Worm (Caenorhabditis elegans) whole organism, L1 larva: ENCODE data around the gene K08E4.7.

Experiments
- alr-1 ChIP-seq: fragments of 200-800 bp; sonication (Bioruptor generic); optimal IDR thresholded peaks from 2 replicates; lab custom pipeline; 2018; ENCODE audit warnings: borderline replicate concordance, mild to moderate bottlenecking, missing genetic modification characterization, missing compliant biosample characterization
- aly-2 ChIP-seq: fragments of 150-350 bp; optimal IDR thresholded peaks from 2 replicates; lab custom pipeline; 2014; ENCODE audit warnings: missing biosample characterization, missing genetic modification characterization
- ces-1 ChIP-seq: fragments of 150-350 bp; optimal IDR thresholded peaks from 2 replicates; lab custom pipeline; 2014; ENCODE audit warnings: missing biosample characterization, missing genetic modification reagents, missing genetic modification characterization
- dpl-1 ChIP-seq, 3 experiments: fragments of 150-350 bp in 2 of 3; sonication (generic microtip) in 1 of 3; optimal IDR thresholded peaks; 2 replicates each; lab custom pipeline; 2014 to 2017; ENCODE audit warnings: missing biosample characterization in 3 of 3, missing genetic modification characterization in 3 of 3, missing genetic modification reagents in 3 of 3
- elt-2 ChIP-seq: sonication (generic microtip); optimal IDR thresholded peaks from 2 replicates; lab custom pipeline; 2016; ENCODE audit warnings: missing genetic modification characterization, mild to moderate bottlenecking, inconsistent platforms, missing compliant biosample characterization, missing genetic modification reagents
- fkh-10 ChIP-seq: sonication (generic microtip); optimal IDR thresholded peaks from 2 replicates; lab custom pipeline; 2017; ENCODE audit warnings: missing biosample characterization, missing genetic modification reagents, missing genetic modification characterization
- jun-1 ChIP-seq: fragments of 150-350 bp; optimal IDR thresholded peaks from 2 replicates; lab custom pipeline; 2014; ENCODE audit warnings: missing biosample characterization, missing genetic modification reagents, missing genetic modification characterization
- mep-1 ChIP-seq: fragments of 150-350 bp; optimal IDR thresholded peaks from 2 replicates; lab custom pipeline; 2014; ENCODE audit warnings: missing biosample characterization, missing genetic modification characterization
- nhr-11 ChIP-seq: fragments of 150-350 bp; optimal IDR thresholded peaks from 2 replicates; lab custom pipeline; 2014; ENCODE audit warnings: missing biosample characterization, missing genetic modification characterization
- nhr-28 ChIP-seq: fragments of 150-350 bp; optimal IDR thresholded peaks from 2 replicates; lab custom pipeline; 2014; ENCODE audit warnings: missing biosample characterization, missing genetic modification characterization
- swsn-7 ChIP-seq: sonication (generic microtip); optimal IDR thresholded peaks from 2 replicates; lab custom pipeline; 2016; ENCODE audit warnings: missing genetic modification characterization, missing compliant biosample characterization
- tlp-1 ChIP-seq: fragments of 150-350 bp; optimal IDR thresholded peaks from 2 replicates; lab custom pipeline; 2014; ENCODE audit warnings: missing biosample characterization, missing genetic modification characterization
- unc-130 ChIP-seq: fragments of 150-350 bp; optimal IDR thresholded peaks from 2 replicates; lab custom pipeline; 2017; ENCODE audit warnings: missing biosample characterization, missing genetic modification characterization, inconsistent platforms
- vab-15 ChIP-seq: sonication (generic microtip); optimal IDR thresholded peaks from 2 replicates; lab custom pipeline; 2017; ENCODE audit warnings: missing genotype, mild to moderate bottlenecking, missing genetic modification characterization, missing compliant biosample characterization

- TF ChIP-seq nhr-11 (tag; lab: Kevin White, UChicago), result no peak
- no peak for TF ChIP-seq unc-130 (tag; lab: Kevin White, UChicago)
- TF ChIP-seq nhr-28 (tag; lab: Kevin White, UChicago), result no peak
- TF ChIP-seq vab-15, result no peak
- no peak for TF ChIP-seq jun-1
- no peak for TF ChIP-seq mep-1
- no peak for TF ChIP-seq fkh-10 (GFP tag; lab: Kevin White, UChicago)
- no peak for TF ChIP-seq dpl-1 (GFP tag; optimal IDR thresholded peaks at IDR 0.05; lab: Kevin White, UChicago)
- TF ChIP-seq swsn-7 (tag; lab: Kevin White, UChicago), result no peak
- TF ChIP-seq elt-2 (tag; lab: Kevin White, UChicago), result no peak
- no peak for TF ChIP-seq tlp-1 (tag; lab: Kevin White, UChicago)
- no peak for TF ChIP-seq aly-2 (tag; lab: Kevin White, UChicago)
- no peak for TF ChIP-seq ces-1
- TF ChIP-seq alr-1 (tag; lab: Kevin White, UChicago), result no peak
Observed at ce11 chrIV:12109743-12110142, 34.1 kb downstream of the K08E4.7 start.
